Fruit fly (Drosophila melanogaster) whole organism, wandering third instar larva: ENCODE measurements around the gene tank.

Experiments
- Abd-B ChIP-seq: fragments of >200 bp; optimal IDR thresholded peaks from 2 replicates; lab custom pipeline; 2017; ENCODE audit warnings: missing biosample characterization, missing genetic modification characterization
- CG32264 ChIP-seq: fragments of 200-800 bp; sonication (Bioruptor generic); optimal IDR thresholded peaks from 2 replicates; lab custom pipeline; 2016; ENCODE audit warnings: missing biosample characterization, missing genetic modification characterization
- CG9705 ChIP-seq: fragments of 200-800 bp; sonication (Bioruptor generic); optimal IDR thresholded peaks from 2 replicates; lab custom pipeline; 2018; ENCODE audit warnings: missing biosample characterization, mild to moderate bottlenecking, missing genetic modification characterization
- CrebA ChIP-seq: fragments of 200-800 bp; sonication (Bioruptor generic); optimal IDR thresholded peaks from 2 replicates; lab custom pipeline; 2016; ENCODE audit warnings: missing biosample characterization, mild to moderate bottlenecking, missing genetic modification characterization, borderline replicate concordance
- Dif ChIP-seq: fragments of 200-275, 200-300 bp; sonication (Bioruptor generic); optimal IDR thresholded peaks from 2 replicates; lab custom pipeline; 2018; ENCODE audit warnings: missing biosample characterization, missing genetic modification characterization; ENCODE audit not compliant: partially characterized antibody
- HLH106 ChIP-seq: fragments of 200-800 bp; optimal IDR thresholded peaks from 3 replicates; lab custom pipeline; 2019; ENCODE audit warnings: missing biosample characterization, mild to moderate bottlenecking, missing genetic modification characterization, moderate library complexity
- Hnf4 ChIP-seq: fragments of 200-800 bp; sonication (Bioruptor generic); optimal IDR thresholded peaks from 2 replicates; lab custom pipeline; 2016; ENCODE audit warnings: missing biosample characterization, mild to moderate bottlenecking, missing genetic modification characterization
- Hr78 ChIP-seq: fragments of >200 bp; optimal IDR thresholded peaks from 2 replicates; lab custom pipeline; 2017; ENCODE audit warnings: missing biosample characterization, missing genetic modification characterization
- Jra ChIP-seq: sonication (Bioruptor generic); optimal IDR thresholded peaks from 2 replicates; lab custom pipeline; 2016; ENCODE audit warnings: missing biosample characterization, missing genetic modification characterization
- Myc ChIP-seq: fragments of >200 bp; optimal IDR thresholded peaks from 2 replicates; lab custom pipeline; 2017
- OdsH ChIP-seq: fragments of 200-800 bp; sonication (Bioruptor generic); optimal IDR thresholded peaks from 2 replicates; lab custom pipeline; 2016; ENCODE audit warnings: missing biosample characterization, mild to moderate bottlenecking, missing genetic modification characterization
- Sp1 ChIP-seq: fragments of 200-800 bp; sonication (Bioruptor generic); optimal IDR thresholded peaks from 3 replicates; lab custom pipeline; 2019; ENCODE audit warnings: missing biosample characterization, mild to moderate bottlenecking, missing genetic modification characterization, moderate library complexity
- Vsx2 ChIP-seq: fragments of 200-300, 225-300 bp; sonication (Bioruptor generic); optimal IDR thresholded peaks from 2 replicates; lab custom pipeline; 2018; ENCODE audit warnings: missing biosample characterization, missing genetic modification characterization; ENCODE audit not compliant: partially characterized antibody
- br ChIP-seq: fragments of 200-800 bp; sonication (Bioruptor generic); optimal IDR thresholded peaks from 2 replicates; lab custom pipeline; 2016; ENCODE audit warnings: missing biosample characterization, missing genetic modification characterization
- brk ChIP-seq: fragments of 200-800 bp; sonication (Bioruptor generic); optimal IDR thresholded peaks from 2 replicates; lab custom pipeline; 2016; ENCODE audit warnings: missing biosample characterization, mild to moderate bottlenecking, missing genetic modification characterization
- dmrt93B ChIP-seq: fragments of 200-800 bp; sonication (Bioruptor generic); optimal IDR thresholded peaks from 2 replicates; lab custom pipeline; 2018; ENCODE audit warnings: missing biosample characterization, mild to moderate bottlenecking, missing genetic modification characterization
- dsf ChIP-seq: sonication (Bioruptor generic); optimal IDR thresholded peaks from 2 replicates; lab custom pipeline; 2016; ENCODE audit warnings: missing biosample characterization, missing genetic modification characterization, borderline replicate concordance
- ey ChIP-seq: fragments of 200-800 bp; sonication (Bioruptor generic); optimal IDR thresholded peaks from 2 replicates; lab custom pipeline; 2016; ENCODE audit warnings: missing biosample characterization, missing genetic modification characterization
- foxo ChIP-seq, 2 experiments: fragments of 200-800 bp; sonication (Bioruptor generic); optimal IDR thresholded peaks; 2 replicates in 1 of 2; 3 replicates in 1 of 2; lab custom pipeline; 2016 to 2017; ENCODE audit warnings: missing biosample characterization in 2 of 2, missing genetic modification characterization in 2 of 2
- fru ChIP-seq: fragments of 200-800 bp; sonication (Bioruptor generic); optimal IDR thresholded peaks from 3 replicates; lab custom pipeline; 2016; ENCODE audit warnings: missing biosample characterization, mild to moderate bottlenecking, missing genetic modification characterization
- h ChIP-seq: fragments of 200-800 bp; sonication (Bioruptor generic); optimal IDR thresholded peaks from 3 replicates; lab custom pipeline; 2016; ENCODE audit warnings: missing biosample characterization, mild to moderate bottlenecking, missing genetic modification characterization
- jim ChIP-seq: fragments of 175-275, 200-325 bp; sonication (Bioruptor generic); optimal IDR thresholded peaks from 2 replicates; lab custom pipeline; 2016; ENCODE audit warnings: missing biosample characterization, mild to moderate bottlenecking, missing genetic modification characterization
- lola ChIP-seq: fragments of >200 bp; optimal IDR thresholded peaks from 2 replicates; lab custom pipeline; 2017; ENCODE audit warnings: missing biosample characterization, missing genetic modification characterization
- psq ChIP-seq: fragments of 200-800 bp; sonication (Bioruptor generic); optimal IDR thresholded peaks from 3 replicates; lab custom pipeline; 2017; ENCODE audit warnings: missing biosample characterization, mild to moderate bottlenecking, missing genetic modification characterization, moderate library complexity
- rgr ChIP-seq: fragments of 200-800 bp; sonication (Bioruptor generic); optimal IDR thresholded peaks from 3 replicates; lab custom pipeline; 2016; ENCODE audit warnings: missing biosample characterization, mild to moderate bottlenecking, missing genetic modification characterization
- sage ChIP-seq: fragments of 200-800 bp; sonication (Bioruptor generic); optimal IDR thresholded peaks from 2 replicates; lab custom pipeline; 2016; ENCODE audit warnings: missing biosample characterization, mild to moderate bottlenecking, missing genetic modification characterization
- sv ChIP-seq: fragments of 200-800 bp; sonication (Bioruptor generic); optimal IDR thresholded peaks from 3 replicates; lab custom pipeline; 2016; ENCODE audit warnings: missing biosample characterization, missing genetic modification characterization
- tai ChIP-seq: sonication (Bioruptor generic); optimal IDR thresholded peaks from 2 replicates; lab custom pipeline; 2016; ENCODE audit warnings: missing biosample characterization, missing genetic modification characterization
- usp ChIP-seq: fragments of >200 bp; optimal IDR thresholded peaks from 2 replicates; lab custom pipeline; 2017; ENCODE audit warnings: missing biosample characterization, missing genetic modification characterization
- woc ChIP-seq: sonication (Bioruptor generic); optimal IDR thresholded peaks from 2 replicates; lab custom pipeline; 2016; ENCODE audit warnings: missing biosample characterization, mild to moderate bottlenecking, missing genetic modification characterization

The tank gene

DNA sequence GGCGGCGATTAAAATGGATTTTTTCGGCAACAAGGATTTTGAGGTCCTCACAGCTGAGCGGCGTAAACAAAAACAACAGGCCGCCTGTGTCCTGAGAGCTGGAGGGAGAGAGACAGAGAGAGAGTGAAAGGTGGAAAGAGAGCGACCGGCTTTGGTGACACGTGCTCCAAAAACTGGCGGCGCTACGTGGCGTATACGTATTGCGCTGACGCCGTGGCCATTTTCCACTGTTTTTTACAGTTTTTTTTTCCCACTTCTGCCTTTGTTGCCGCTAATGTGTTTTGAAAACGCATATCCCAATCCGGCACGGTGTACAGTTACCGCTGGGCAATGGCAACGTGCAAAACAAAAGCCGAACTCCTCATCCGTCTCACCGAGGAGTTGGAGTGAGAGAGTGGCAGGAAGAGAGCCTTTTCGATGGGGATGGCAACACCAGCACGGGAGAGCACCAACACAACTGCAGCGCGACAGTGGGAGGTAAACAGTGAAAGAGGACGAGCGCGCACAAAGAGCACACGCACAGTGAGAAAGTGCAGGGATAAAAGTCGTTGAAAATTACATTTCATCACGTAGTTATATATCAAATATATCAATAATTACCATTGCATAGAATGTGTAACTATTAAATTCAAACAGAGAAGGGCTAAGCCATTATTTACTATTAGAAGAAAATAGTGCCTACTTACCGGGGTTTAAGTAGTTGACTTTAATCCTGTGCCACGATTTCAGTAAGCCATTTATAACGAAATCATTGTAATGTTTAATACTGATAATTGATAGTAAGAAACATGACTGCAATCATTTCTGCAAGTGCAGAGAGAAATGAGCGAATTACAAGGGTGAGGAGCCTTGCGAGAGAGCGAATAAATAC is 17.1 kb downstream of the tank start:
- peak; percentile 74 for TF ChIP-seq h
- TF ChIP-seq CG32264 (GFP tag; lab: Kevin White, UChicago), result no peak
- no peak for TF ChIP-seq Myc (lab: Kevin White, UChicago)
- TF ChIP-seq dsf, result no peak
- peak; percentile 71 for TF ChIP-seq HLH106
- no peak for TF ChIP-seq woc (GFP tag; lab: Kevin White, UChicago)
- no peak for TF ChIP-seq jim
- TF ChIP-seq Abd-B (GFP tag; lab: Kevin White, UChicago), result no peak
- TF ChIP-seq brk (GFP tag; lab: Kevin White, UChicago), result peak; percentile 18
- peak; percentile 65 for TF ChIP-seq tai (GFP tag; lab: Kevin White, UChicago)
- no peak for TF ChIP-seq usp (GFP tag; lab: Kevin White, UChicago)
- peak; percentile 25 for TF ChIP-seq Jra
- peak; percentile 81 for TF ChIP-seq Sp1 (GFP tag; lab: Kevin White, UChicago)
- TF ChIP-seq Dif (GFP tag; lab: Kevin White, UChicago), result peak; percentile 35
- no peak for TF ChIP-seq sage (GFP tag; lab: Kevin White, UChicago)
- peak; percentile 78 for TF ChIP-seq psq (GFP tag; lab: Kevin White, UChicago)
- peak; percentile 50 for TF ChIP-seq Hnf4 (GFP tag; lab: Kevin White, UChicago)
- peak; percentile 68 for TF ChIP-seq br (GFP tag; lab: Kevin White, UChicago)
- peak; percentile 55 for TF ChIP-seq dmrt93B
- peak; percentile 57 for TF ChIP-seq ey (GFP tag; lab: Kevin White, UChicago)
- TF ChIP-seq CG9705, result peak; percentile 55
- TF ChIP-seq foxo (GFP tag; optimal IDR thresholded peaks at IDR 0.05; lab: Kevin White, UChicago), result peak in 1 of 2 experiments; percentile 82
- peak; percentile 54 for TF ChIP-seq rgr (GFP tag; lab: Kevin White, UChicago)
- TF ChIP-seq OdsH, result peak; percentile 74
- peak; percentile 80 for TF ChIP-seq fru (GFP tag; lab: Kevin White, UChicago)

DNA sequence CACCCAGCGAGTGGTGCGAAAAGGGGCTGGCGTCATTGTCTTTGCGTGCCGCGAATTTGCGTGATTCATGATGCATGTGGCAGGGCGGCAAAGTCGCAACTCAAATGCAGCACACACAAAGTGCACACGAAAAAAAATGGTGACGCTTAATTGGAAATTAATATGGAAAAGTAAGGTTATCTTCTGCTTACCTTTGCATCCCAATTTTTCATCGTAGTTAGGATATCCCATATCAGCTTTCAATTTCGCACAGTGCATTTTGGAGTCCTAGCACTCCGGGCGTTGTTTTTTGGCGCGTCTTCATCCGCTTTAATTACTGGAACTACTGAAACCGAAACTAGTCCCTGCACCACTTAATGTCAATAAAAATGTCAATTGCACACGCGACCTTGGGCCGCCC is 17.8 kb downstream of the tank start:
- TF ChIP-seq Myc (lab: Kevin White, UChicago) (no peak), fru (GFP tag; lab: Kevin White, UChicago) (peak; percentile 15), ey (GFP tag; lab: Kevin White, UChicago) (peak; percentile 10), CrebA (GFP tag; lab: Kevin White, UChicago) (no peak), br (GFP tag; lab: Kevin White, UChicago) (peak; percentile 11), foxo (GFP tag; optimal IDR thresholded peaks at IDR 0.05; lab: Kevin White, UChicago) (peak in 1 of 2 experiments; percentile 11)

DNA sequence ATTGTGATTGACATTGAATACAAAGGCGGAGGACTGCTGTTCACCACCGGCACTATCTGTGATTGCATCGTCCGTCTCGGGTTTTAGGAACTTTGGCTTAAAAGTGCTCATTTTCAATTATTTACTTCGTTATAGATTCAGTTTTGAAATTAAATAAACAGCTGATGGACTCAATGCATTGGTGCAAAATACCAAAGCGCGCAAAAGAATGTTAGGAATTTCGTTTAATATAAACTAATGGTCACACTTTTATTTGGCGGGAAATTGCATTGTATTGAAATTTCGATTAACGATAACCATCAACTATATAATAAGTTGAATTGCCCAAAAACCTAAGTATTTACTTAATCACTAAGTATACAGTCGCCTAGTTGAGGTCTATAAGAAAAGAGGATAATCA is 19.7 kb downstream of the tank start, which contains the start of gene CG3225:
Gene CG3225, minus strand, starts transcription at position 190 of the 400 bp plus-strand sequence.
- TF ChIP-seq fru (GFP tag; lab: Kevin White, UChicago) (no peak), rgr (GFP tag; lab: Kevin White, UChicago) (no peak), sv (GFP tag; lab: Kevin White, UChicago) (no peak), CrebA (GFP tag; lab: Kevin White, UChicago) (no peak)

DNA sequence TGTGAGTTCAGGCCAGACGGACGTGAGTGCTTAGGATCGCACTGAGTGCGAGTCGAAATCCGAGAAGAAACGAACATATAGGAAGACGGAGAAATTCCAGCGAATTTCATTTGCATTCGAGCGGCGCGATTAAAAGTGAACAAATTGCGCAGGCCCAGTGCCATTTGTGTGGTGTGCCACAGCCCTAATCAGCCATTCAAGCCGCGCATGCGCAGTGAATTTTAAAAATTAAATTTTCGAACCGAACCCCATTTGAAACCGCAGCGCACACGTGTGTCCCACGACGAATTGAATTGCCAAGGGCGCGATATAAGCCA is 24.8 kb downstream of the tank start:
- TF ChIP-seq usp (GFP tag; lab: Kevin White, UChicago) (no peak), Dif (GFP tag; lab: Kevin White, UChicago) (no peak), Hr78 (GFP tag; lab: Kevin White, UChicago) (no peak), Vsx2 (peak; percentile 17), Jra (no peak), lola (no peak), HLH106 (no peak)
- TF ChIP-seq, all 38 proteins: peak for 1
